Worm (Caenorhabditis elegans) whole organism, late embryonic: ENCODE measurements around the gene fbxb-117.

Source experiments
- C38D4.7 ChIP-seq: fragments of 200-800 bp; sonication (Bioruptor generic); optimal IDR thresholded peaks from 2 replicates; lab custom pipeline; 2018; ENCODE audit warnings: mild to moderate bottlenecking, missing genetic modification characterization, moderate library complexity, missing compliant biosample characterization
- F13H6.1 ChIP-seq: sonication (generic microtip); optimal IDR thresholded peaks from 2 replicates; lab custom pipeline; 2016; ENCODE audit warnings: missing genetic modification characterization, missing compliant biosample characterization
- T23F11.4 ChIP-seq: fragments of 200-800 bp; sonication (Bioruptor generic); optimal IDR thresholded peaks from 2 replicates; lab custom pipeline; 2018; ENCODE audit warnings: mild to moderate bottlenecking, missing genetic modification characterization, missing compliant biosample characterization
- eyg-1 ChIP-seq: sonication (generic microtip); optimal IDR thresholded peaks from 2 replicates; lab custom pipeline; 2016; ENCODE audit warnings: missing genotype, missing genetic modification characterization, missing compliant biosample characterization
- mec-3 ChIP-seq: sonication (generic microtip); optimal IDR thresholded peaks from 2 replicates; lab custom pipeline; 2016; ENCODE audit warnings: borderline replicate concordance, missing genetic modification characterization, missing compliant biosample characterization
- unc-86 ChIP-seq: sonication (generic microtip); optimal IDR thresholded peaks from 2 replicates; lab custom pipeline; 2016; ENCODE audit warnings: missing genetic modification characterization, missing compliant biosample characterization

DNA sequence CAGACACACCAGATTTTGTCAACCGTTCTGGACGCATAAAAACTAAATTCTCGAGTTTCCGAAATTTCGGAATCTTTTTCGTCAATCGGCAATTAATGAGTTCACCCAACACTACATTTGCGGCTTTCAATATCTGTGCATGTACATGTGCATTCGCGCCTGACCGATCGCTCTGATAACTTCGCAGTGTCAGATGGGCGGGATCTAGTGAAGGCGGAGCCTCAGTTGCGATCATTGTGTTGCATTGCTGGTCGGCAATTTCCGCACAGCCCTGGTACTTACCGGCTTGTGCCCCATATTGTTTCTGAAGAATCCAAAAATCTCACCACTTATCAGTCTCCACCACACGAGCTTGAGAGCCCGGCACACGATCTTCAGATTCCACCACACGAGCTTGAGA, 21.7 kb upstream of the fbxb-117 start:
- TF ChIP-seq mec-3 (tag; lab: Kevin White, UChicago) (no peak), unc-86 (no peak), eyg-1 (tag; lab: Kevin White, UChicago) (no peak), C38D4.7 (GFP tag; lab: Kevin White, UChicago) (no peak), F13H6.1 (tag; lab: Kevin White, UChicago) (no peak), T23F11.4 (GFP tag; lab: Kevin White, UChicago) (no peak)
